Fruit fly (Drosophila melanogaster) whole organism, embryonic: ENCODE measurements around the gene Aasdh.
A peak's percentile ranks its signal among the peaks of the same experiment; 100 is the strongest.

Source experiments
- Atf-2 ChIP-seq: fragments of 200-800 bp; sonication (Bioruptor generic); optimal IDR thresholded peaks from 2 replicates; lab custom pipeline; 2016; ENCODE audit warnings: missing biosample characterization, missing genetic modification characterization
- Atf6 ChIP-seq: fragments of 200-800 bp; sonication (Bioruptor generic); IDR thresholded peaks from 2 replicates; pipeline ENCODE4 v1.3.6; 2022; ENCODE audit warnings: missing biosample characterization, missing genetic modification characterization
- B-H2 ChIP-seq: fragments of 200-800 bp; sonication (Bioruptor generic); optimal IDR thresholded peaks from 2 replicates; lab custom pipeline; 2018; ENCODE audit warnings: missing biosample characterization, mild to moderate bottlenecking, missing genetic modification characterization
- Bdp1 ChIP-seq: fragments of 200-800 bp; sonication (Bioruptor generic); optimal IDR thresholded peaks from 3 replicates; lab custom pipeline; 2016; ENCODE audit warnings: missing biosample characterization, missing genetic modification characterization
- Bgb ChIP-seq: fragments of 200-800 bp; sonication (Bioruptor generic); IDR thresholded peaks from 2 replicates; pipeline ENCODE4 v1.3.6; 2022; ENCODE audit warnings: missing biosample characterization, missing genetic modification characterization; ENCODE audit not compliant: partially characterized antibody
- CG11398 ChIP-seq: fragments of 200-800 bp; sonication (Bioruptor generic); optimal IDR thresholded peaks from 2 replicates; lab custom pipeline; 2016; ENCODE audit warnings: missing biosample characterization, missing genetic modification characterization
- CG11560 ChIP-seq: fragments of 200-800 bp; sonication (Bioruptor generic); IDR thresholded peaks from 3 replicates; pipeline ENCODE4 v1.3.6; 2022; ENCODE audit warnings: missing biosample characterization, missing genetic modification characterization
- CG12071 ChIP-seq: fragments of 200-800 bp; sonication (Bioruptor generic); optimal IDR thresholded peaks from 3 replicates; lab custom pipeline; 2018; ENCODE audit warnings: missing biosample characterization, mild to moderate bottlenecking, missing genetic modification characterization
- CG12219 ChIP-seq: fragments of 200-800 bp; sonication (Bioruptor generic); optimal IDR thresholded peaks from 3 replicates; lab custom pipeline; 2018; ENCODE audit warnings: missing biosample characterization, mild to moderate bottlenecking, missing genetic modification characterization
- CG12659 ChIP-seq: fragments of 200-800 bp; sonication (Bioruptor generic); optimal IDR thresholded peaks from 3 replicates; lab custom pipeline; 2017; ENCODE audit warnings: mild to moderate bottlenecking, missing biosample characterization, missing genetic modification reagents, missing genetic modification characterization
- CG13894 ChIP-seq: fragments of 200-800 bp; sonication (Bioruptor generic); optimal IDR thresholded peaks from 3 replicates; lab custom pipeline; 2018; ENCODE audit warnings: missing biosample characterization, mild to moderate bottlenecking, missing genetic modification characterization, moderate library complexity
- CG15514 ChIP-seq: fragments of 200-800 bp; sonication (Bioruptor generic); optimal IDR thresholded peaks from 3 replicates; lab custom pipeline; 2017; ENCODE audit warnings: missing biosample characterization, missing genetic modification characterization, mild to moderate bottlenecking, moderate library complexity, missing genetic modification reagents
- CG17359 ChIP-seq: fragments of 200-800 bp; sonication (Bioruptor generic); optimal IDR thresholded peaks from 3 replicates; lab custom pipeline; 2018; ENCODE audit warnings: missing biosample characterization, mild to moderate bottlenecking, missing genetic modification characterization, moderate library complexity
- CG18262 ChIP-seq: fragments of 200-800 bp; optimal IDR thresholded peaks from 3 replicates; lab custom pipeline; 2019; ENCODE audit warnings: missing biosample characterization, mild to moderate bottlenecking, missing genetic modification characterization, moderate library complexity
- CG2116 ChIP-seq: fragments of 200-800 bp; sonication (Bioruptor generic); optimal IDR thresholded peaks from 3 replicates; lab custom pipeline; 2018; ENCODE audit warnings: missing biosample characterization, mild to moderate bottlenecking, missing genetic modification characterization
- CG2875 ChIP-seq: fragments of 200-800 bp; sonication (Bioruptor generic); optimal IDR thresholded peaks from 2 replicates; lab custom pipeline; 2017; ENCODE audit warnings: missing biosample characterization, mild to moderate bottlenecking, missing genetic modification characterization, missing genetic modification reagents
- CG31388 ChIP-seq: fragments of 200-800 bp; sonication (Bioruptor generic); optimal IDR thresholded peaks from 2 replicates; lab custom pipeline; 2016; ENCODE audit warnings: missing biosample characterization, missing genetic modification characterization
- CG33213 ChIP-seq: fragments of 200-800 bp; sonication (Bioruptor generic); optimal IDR thresholded peaks from 3 replicates; lab custom pipeline; 2016; ENCODE audit warnings: missing biosample characterization, missing genetic modification characterization
- CG3726 ChIP-seq: fragments of 200-800 bp; sonication (Bioruptor generic); IDR thresholded peaks from 3 replicates; pipeline ENCODE4, ENCODE4 v1.3.6; 2022; ENCODE audit warnings: missing biosample characterization, missing genetic modification characterization
- CG43689 ChIP-seq: fragments of 200-800 bp; sonication (Bioruptor generic); IDR thresholded peaks from 2 replicates; pipeline ENCODE4 v1.3.6; 2022; ENCODE audit warnings: missing biosample characterization, missing genetic modification characterization
- CG4404 ChIP-seq: fragments of 200-800 bp; sonication (Bioruptor generic); IDR thresholded peaks from 2 replicates; pipeline ENCODE4 v1.3.6; 2022; ENCODE audit warnings: missing biosample characterization, missing genetic modification characterization
- CG7271 ChIP-seq: fragments of 200-800 bp; sonication (Bioruptor generic); optimal IDR thresholded peaks from 2 replicates; lab custom pipeline; 2018; ENCODE audit warnings: missing biosample characterization, mild to moderate bottlenecking, missing genetic modification characterization, moderate library complexity
- CG7745 ChIP-seq: fragments of 200-800 bp; sonication (Bioruptor generic); optimal IDR thresholded peaks from 2 replicates; lab custom pipeline; 2018; ENCODE audit warnings: missing biosample characterization, mild to moderate bottlenecking, missing genetic modification characterization, moderate library complexity
- CG7987 ChIP-seq: fragments of 200-800 bp; sonication (Bioruptor generic); optimal IDR thresholded peaks from 2 replicates; lab custom pipeline; 2018; ENCODE audit warnings: missing biosample characterization, mild to moderate bottlenecking, missing genetic modification characterization, moderate library complexity
- CG9797 ChIP-seq: fragments of 200-800 bp; sonication (Bioruptor generic); optimal IDR thresholded peaks from 3 replicates; lab custom pipeline; 2018; ENCODE audit warnings: missing biosample characterization, mild to moderate bottlenecking, missing genetic modification characterization
- CG9876 ChIP-seq: fragments of 200-800 bp; sonication (Bioruptor generic); optimal IDR thresholded peaks from 2 replicates; lab custom pipeline; 2016; ENCODE audit warnings: missing biosample characterization, missing genetic modification characterization
- Camta ChIP-seq: fragments of 200-800 bp; sonication (Bioruptor generic); optimal IDR thresholded peaks from 2 replicates; lab custom pipeline; 2016; ENCODE audit warnings: missing biosample characterization, missing genetic modification characterization
- D19B ChIP-seq: fragments of 200-800 bp; sonication (Bioruptor generic); optimal IDR thresholded peaks from 2 replicates; lab custom pipeline; 2017; ENCODE audit warnings: missing biosample characterization, mild to moderate bottlenecking, missing genetic modification characterization
- Dll ChIP-seq: fragments of 200-800 bp; sonication (Bioruptor generic); IDR thresholded peaks from 4 replicates; pipeline ENCODE4 v1.3.6; 2022; ENCODE audit warnings: missing biosample characterization, missing genetic modification characterization; ENCODE audit not compliant: partially characterized antibody
- Dref ChIP-seq: fragments of 200-800 bp; sonication (Bioruptor generic); IDR thresholded peaks from 2 replicates; pipeline ENCODE4 v1.3.6; 2022; ENCODE audit warnings: missing biosample characterization, missing genetic modification characterization
- Eip74EF ChIP-seq, 2 experiments: fragments of 200-800 bp in 1 of 2; fragments of >200 bp in 1 of 2; sonication (Bioruptor generic) in 1 of 2; optimal IDR thresholded peaks; 2 replicates each; lab custom pipeline; 2017 to 2019; ENCODE audit warnings: missing biosample characterization in 2 of 2, missing genetic modification characterization in 2 of 2, mild to moderate bottlenecking in 1 of 2, moderate library complexity in 1 of 2
- Ets65A ChIP-seq: fragments of 200-800 bp; sonication (Bioruptor generic); peaks from one replicate; lab custom pipeline; 2016; ENCODE audit warnings: missing biosample characterization, missing genetic modification characterization
- Hr51 ChIP-seq, 2 experiments: fragments of 200-800 bp; sonication (Bioruptor generic); optimal IDR thresholded peaks; 2 replicates in 1 of 2; 3 replicates in 1 of 2; lab custom pipeline; 2016 to 2018; ENCODE audit warnings: missing biosample characterization in 2 of 2, missing genetic modification characterization in 2 of 2, mild to moderate bottlenecking in 1 of 2, moderate library complexity in 1 of 2
- Hsf ChIP-seq: fragments of 200-800 bp; sonication (Bioruptor generic); optimal IDR thresholded peaks from 3 replicates; lab custom pipeline; 2016; ENCODE audit warnings: missing biosample characterization, missing genetic modification characterization
- MTF-1 ChIP-seq: fragments of 200-800 bp; sonication (Bioruptor generic); optimal IDR thresholded peaks from 2 replicates; lab custom pipeline; 2018; ENCODE audit warnings: missing biosample characterization, mild to moderate bottlenecking, missing genetic modification characterization, borderline replicate concordance
- Mad ChIP-seq: fragments of 200-800 bp; sonication (Bioruptor generic); optimal IDR thresholded peaks from 2 replicates; lab custom pipeline; 2016; ENCODE audit warnings: missing biosample characterization, missing genetic modification characterization
- Med ChIP-seq: fragments of 200-800 bp; sonication (Bioruptor generic); peaks from one replicate; lab custom pipeline; 2016; ENCODE audit warnings: missing biosample characterization, missing genetic modification characterization, mild to moderate bottlenecking, inconsistent platforms, moderate library complexity
- ab ChIP-seq: fragments of 200-800 bp; sonication (Bioruptor generic); optimal IDR thresholded peaks from 2 replicates; lab custom pipeline; 2016; ENCODE audit warnings: missing biosample characterization, missing genetic modification characterization
- bbx ChIP-seq: fragments of 200-800 bp; sonication (Bioruptor generic); IDR thresholded peaks from 2 replicates; pipeline ENCODE4 v1.3.6; 2022; ENCODE audit warnings: missing biosample characterization, missing genetic modification characterization; ENCODE audit not compliant: partially characterized antibody
- bigmax ChIP-seq: fragments of 200-800 bp; sonication (Bioruptor generic); optimal IDR thresholded peaks from 2 replicates; lab custom pipeline; 2018; ENCODE audit warnings: missing biosample characterization, mild to moderate bottlenecking, missing genetic modification characterization
- croc ChIP-seq: fragments of 200-800 bp; sonication (Bioruptor generic); conservative IDR thresholded peaks from 3 replicates; pipeline ENCODE4 v1.3.6; 2022; ENCODE audit warnings: missing biosample characterization, missing genetic modification characterization
- fu2 ChIP-seq: fragments of 200-800 bp; sonication (Bioruptor generic); optimal IDR thresholded peaks from 2 replicates; lab custom pipeline; 2016; ENCODE audit warnings: missing biosample characterization, missing genetic modification characterization
- ken ChIP-seq: fragments of 200-800 bp; sonication (Bioruptor generic); IDR thresholded peaks from 3 replicates; pipeline ENCODE4 v1.3.6; 2022; ENCODE audit warnings: missing biosample characterization, missing genetic modification characterization
- klu ChIP-seq: fragments of 200-800 bp; sonication (Bioruptor generic); IDR thresholded peaks from 2 replicates; pipeline ENCODE4 v1.3.6; 2022; ENCODE audit warnings: missing biosample characterization, missing genetic modification characterization
- luna ChIP-seq: fragments of 200-800 bp; sonication (Bioruptor generic); optimal IDR thresholded peaks from 2 replicates; lab custom pipeline; 2016; ENCODE audit warnings: missing biosample characterization, missing genetic modification characterization
- peb ChIP-seq: fragments of 200-800 bp; sonication (Bioruptor generic); IDR thresholded peaks from 2 replicates; pipeline ENCODE4 v1.3.6; 2022; ENCODE audit warnings: missing biosample characterization, missing genetic modification characterization
- rib ChIP-seq: fragments of 200-800 bp; sonication (Bioruptor generic); IDR thresholded peaks from 2 replicates; pipeline ENCODE4 v1.3.6; 2022; ENCODE audit warnings: missing biosample characterization, missing genetic modification characterization
- run ChIP-seq: fragments of 200-800 bp; sonication (Bioruptor generic); optimal IDR thresholded peaks from 3 replicates; lab custom pipeline; 2018; ENCODE audit warnings: missing biosample characterization, mild to moderate bottlenecking, missing genetic modification characterization
- slp2 ChIP-seq: fragments of 200-800 bp; sonication (Bioruptor generic); optimal IDR thresholded peaks from 2 replicates; lab custom pipeline; 2016; ENCODE audit warnings: missing biosample characterization, missing genetic modification characterization
- tup ChIP-seq: fragments of 200-800 bp; sonication (Bioruptor generic); optimal IDR thresholded peaks from 2 replicates; lab custom pipeline; 2016; ENCODE audit warnings: missing biosample characterization, mild to moderate bottlenecking, missing genetic modification characterization, moderate library complexity

The Aasdh gene

dm6 chr2L:8399863-8400598 lies 49.3 kb downstream of the Aasdh start, which contains the start of gene CG31898 (continued):
- TF ChIP-seq CG12659 (GFP tag; lab: Kevin White, UChicago) (peak; percentile 1), fu2 (GFP tag; lab: Kevin White, UChicago) (no peak), bbx (GFP tag; lab: Robert Waterston, UW) (peak; percentile 9; the same call in 1 of the 2 replicates), CG11398 (no peak), Ets65A (no peak), CG18262 (no peak), peb (GFP tag; lab: Robert Waterston, UW) (no peak), Med (GFP tag; lab: Kevin White, UChicago) (no peak), MTF-1 (GFP tag; lab: Kevin White, UChicago) (no peak), CG17359 (no peak), klu (no peak), Camta (GFP tag; lab: Kevin White, UChicago) (no peak), ken (no peak), CG9876 (GFP tag; lab: Kevin White, UChicago) (no peak), rib (GFP tag; lab: Robert Waterston, UW) (no peak), Mad (no peak), CG12071 (GFP tag; lab: Kevin White, UChicago) (no peak), CG2875 (GFP tag; lab: Kevin White, UChicago) (no peak), CG31388 (no peak), CG4404 (no peak), tup (GFP tag; lab: Kevin White, UChicago) (no peak), Eip74EF (GFP tag; optimal IDR thresholded peaks at IDR 0.05; lab: Kevin White, UChicago) (no peak), Dref (peak; percentile 78), Atf6 (GFP tag; lab: Robert Waterston, UW) (no peak), Bdp1 (no peak), B-H2 (no peak), CG7271 (no peak), Hr51 (GFP tag; optimal IDR thresholded peaks at IDR 0.05; lab: Kevin White, UChicago) (no peak), luna (GFP tag; lab: Kevin White, UChicago) (no peak), CG7745 (tag; lab: Kevin White, UChicago) (no peak), CG13894 (no peak), bigmax (GFP tag; lab: Kevin White, UChicago) (no peak), Atf-2 (GFP tag; lab: Kevin White, UChicago) (no peak), Bgb (GFP tag; lab: Robert Waterston, UW) (no peak; the same call in 1 of the 2 replicates), CG15514 (GFP tag; lab: Kevin White, UChicago) (peak; percentile 16), CG9797 (GFP tag; lab: Kevin White, UChicago) (no peak), run (tag; lab: Kevin White, UChicago) (no peak), Dll (GFP tag; lab: Robert Waterston, UW) (peak; percentile 52; the same call in 2 of the 4 replicates), CG3726 (GFP tag; lab: Robert Waterston, UW) (no peak), CG7987 (GFP tag; lab: Kevin White, UChicago) (no peak), Hsf (GFP tag; lab: Kevin White, UChicago) (no peak), ab (no peak), CG11560 (tag; lab: Robert Waterston, UW) (peak; percentile 96), CG12219 (GFP tag; lab: Kevin White, UChicago) (no peak), D19B (GFP tag; lab: Kevin White, UChicago) (no peak), CG33213 (GFP tag; lab: Kevin White, UChicago) (no peak), croc (GFP tag; lab: Robert Waterston, UW) (no peak), slp2 (GFP tag; lab: Kevin White, UChicago) (no peak), CG43689 (no peak), CG2116 (GFP tag; lab: Kevin White, UChicago) (peak; percentile 76)
